Fruit fly (Drosophila melanogaster): ENCODE data around the gene Qsox4.

Gene Qsox4

DNA sequence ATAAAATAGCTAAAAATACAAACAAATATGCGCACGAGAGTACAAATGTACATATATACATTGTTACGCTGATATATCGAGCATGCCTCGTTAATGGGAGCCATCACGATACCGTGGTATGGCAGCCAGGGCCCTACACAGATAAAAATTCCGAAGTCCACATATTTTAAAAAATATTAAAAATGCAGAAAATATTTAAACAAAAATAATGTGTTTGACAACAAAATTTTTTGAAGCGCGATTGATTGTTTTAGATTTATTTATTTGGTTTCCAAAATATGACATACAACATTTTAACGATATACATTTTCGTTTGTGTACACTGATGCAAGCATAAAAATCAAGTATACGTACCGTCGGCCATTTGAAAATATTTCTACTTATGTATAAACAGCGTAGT is 24.2 kb downstream of the Qsox4 start (continued):
- TF ChIP-seq CTCF (GFP tag; optimal IDR thresholded peaks at IDR 0.05) = no peak
- 0 out of 2 replicates have a peak, but pooled peaks have one; percentile 64 for TF ChIP-seq CG16779 (GFP tag; IDR thresholded peaks at IDR 0.05)
- no peak for TF ChIP-seq sens-2 (GFP tag; IDR thresholded peaks at IDR 0.05)
- TF ChIP-seq CG6683 (GFP tag; optimal IDR thresholded peaks at IDR 0.05) = peak; percentile 62
- peak; percentile 31 for TF ChIP-seq CG8388 (GFP tag; optimal IDR thresholded peaks at IDR 0.05)
- peak; percentile 44 for TF ChIP-seq CG12942 (GFP tag; optimal IDR thresholded peaks at IDR 0.05)
- 0 out of 2 replicates have a peak, but pooled peaks have one; percentile 46 for TF ChIP-seq Awh (GFP tag; IDR thresholded peaks at IDR 0.05)
- peak; percentile 67 to 74 for TF ChIP-seq Pdp1 (GFP tag; optimal IDR thresholded peaks at IDR 0.05)
- TF ChIP-seq CG32767 (GFP tag; IDR thresholded peaks at IDR 0.05) = 0 out of 2 replicates have a peak, but pooled peaks have one; percentile 18
- TF ChIP-seq CG8478 (optimal IDR thresholded peaks at IDR 0.05) = no peak
- TF ChIP-seq CG11504 (tag; optimal IDR thresholded peaks at IDR 0.05) = peak; percentile 83
- peak; percentile 82 for TF ChIP-seq tgo (GFP tag; IDR thresholded peaks at IDR 0.05)
- peak; percentile 49 for TF ChIP-seq Antp (GFP tag; optimal IDR thresholded peaks at IDR 0.05)
- TF ChIP-seq ttk (GFP tag; IDR thresholded peaks at IDR 0.05) = peak; percentile 64
- 0 out of 3 replicates have a peak, but pooled peaks have one; percentile 18 for TF ChIP-seq CG11093 (GFP tag; IDR thresholded peaks at IDR 0.05)
- TF ChIP-seq CG5245 (GFP tag; optimal IDR thresholded peaks at IDR 0.05) = peak; percentile 22
- TF ChIP-seq zf30C (GFP tag; optimal IDR thresholded peaks at IDR 0.05) = no peak
- no peak; the same call in 1 of the 2 replicates for TF ChIP-seq CG1024 (GFP tag; IDR thresholded peaks at IDR 0.05)
- TF ChIP-seq CG8281 (tag; optimal IDR thresholded peaks at IDR 0.05) = peak; percentile 10
- TF ChIP-seq CG12219 (GFP tag; optimal IDR thresholded peaks at IDR 0.05) = peak; percentile 57
- TF ChIP-seq cad (GFP tag; optimal IDR thresholded peaks at IDR 0.05) = no peak
- no peak for TF ChIP-seq CG31388 (GFP tag; optimal IDR thresholded peaks at IDR 0.05)
- no peak for TF ChIP-seq Dp (GFP tag; optimal IDR thresholded peaks at IDR 0.05)
- peak; percentile 14; the same call in 1 of the 2 replicates for TF ChIP-seq CG4360 (GFP tag; IDR thresholded peaks at IDR 0.05)
- peak; percentile 47 for TF ChIP-seq pum (GFP tag; optimal IDR thresholded peaks at IDR 0.05)
- peak; percentile 87 for TF ChIP-seq sens (GFP tag)
- TF ChIP-seq eve (GFP tag; optimal IDR thresholded peaks at IDR 0.05) = peak in 1 of 2 experiments; percentile 11
- no peak for TF ChIP-seq dimm (GFP tag; IDR thresholded peaks at IDR 0.05)
- peak; percentile 91 for TF ChIP-seq Atf6 (GFP tag; IDR thresholded peaks at IDR 0.05)
- peak; percentile 63 for TF ChIP-seq tap (tag; optimal IDR thresholded peaks at IDR 0.05)
- TF ChIP-seq CG1792 (GFP tag; optimal IDR thresholded peaks at IDR 0.05) = peak; percentile 41
- TF ChIP-seq ara (GFP tag; IDR thresholded peaks at IDR 0.05) = 0 out of 2 replicates have a peak, but pooled peaks have one; percentile 35
- TF ChIP-seq dm (GFP tag; optimal IDR thresholded peaks at IDR 0.05) = peak; percentile 48
- TF ChIP-seq sna (GFP tag; IDR thresholded peaks at IDR 0.05; ENCODE audit: partially characterized antibody) = no peak
- no peak for TF ChIP-seq CG3407 (GFP tag; optimal IDR thresholded peaks at IDR 0.05)
- no peak for TF ChIP-seq gce (GFP tag; IDR thresholded peaks at IDR 0.05)
- TF ChIP-seq psq (GFP tag; optimal IDR thresholded peaks at IDR 0.05) = peak; percentile 9
- peak; percentile 77 for TF ChIP-seq CG10366 (GFP tag; IDR thresholded peaks at IDR 0.05)
- peak; percentile 65 to 73 for TF ChIP-seq dpn (GFP tag; optimal IDR thresholded peaks at IDR 0.05)
- TF ChIP-seq CG2129 (GFP tag; IDR thresholded peaks at IDR 0.05; ENCODE audit: partially characterized antibody) = no peak
- TF ChIP-seq CG1602 (GFP tag; optimal IDR thresholded peaks at IDR 0.05) = peak; percentile 59
- TF ChIP-seq CG15479 (GFP tag; optimal IDR thresholded peaks at IDR 0.05) = no peak
- TF ChIP-seq Hr51 (GFP tag; optimal IDR thresholded peaks at IDR 0.05) = peak; percentile 45 to 86
- TF ChIP-seq CG10543 (GFP tag; optimal IDR thresholded peaks at IDR 0.05) = no peak
- no peak for TF ChIP-seq pros (GFP tag; optimal IDR thresholded peaks at IDR 0.05)
- TF ChIP-seq CG9797 (GFP tag; optimal IDR thresholded peaks at IDR 0.05) = no peak
- TF ChIP-seq CG34422 (GFP tag; IDR thresholded peaks at IDR 0.05) = no peak; the same call in 2 of the 3 replicates
- TF ChIP-seq pzg (GFP tag; optimal IDR thresholded peaks at IDR 0.05) = no peak
- TF ChIP-seq mld (GFP tag; IDR thresholded peaks at IDR 0.05; ENCODE audit: partially characterized antibody) = no peak
- no peak for TF ChIP-seq ab (GFP tag; optimal IDR thresholded peaks at IDR 0.05)
- TF ChIP-seq Stat92E (GFP tag; optimal IDR thresholded peaks at IDR 0.05) = no peak

Measured in whole organism, embryonic.